Worm (Caenorhabditis elegans) whole organism, young adult: ENCODE data around the gene dao-6.

Experiments used
- Y95B8A.8 ChIP-seq: fragments of 200-800 bp; sonication (Bioruptor generic); IDR thresholded peaks from 2 replicates; pipeline ENCODE4 v1.3.6; 2022; ENCODE audit warnings: missing genetic modification reagents, missing genetic modification characterization, missing compliant biosample characterization
- ZK185.1 ChIP-seq: sonication (generic microtip); optimal IDR thresholded peaks from 2 replicates; lab custom pipeline; 2016; ENCODE audit warnings: mild to moderate bottlenecking, missing genetic modification characterization, missing compliant biosample characterization; ENCODE audit not compliant: poor library complexity, severe bottlenecking
- ama-1 ChIP-seq, 3 experiments: fragments of 150-350 bp in 1 of 3; sonication (generic microtip) in 2 of 3; optimal IDR thresholded peaks; 2 replicates each; lab custom pipeline; 2014 to 2018; ENCODE audit warnings: missing biosample characterization in 2 of 3, missing genetic modification characterization in 2 of 3, missing genetic modification reagents in 2 of 3
- atf-7 ChIP-seq: sonication (generic microtip); optimal IDR thresholded peaks from 2 replicates; lab custom pipeline; 2017; ENCODE audit warnings: mild to moderate bottlenecking, missing genetic modification characterization, missing compliant biosample characterization
- ekl-4 ChIP-seq: fragments of 200-800 bp; sonication (Bioruptor generic); IDR thresholded peaks from 2 replicates; pipeline ENCODE4 v1.3.6; 2022; ENCODE audit warnings: missing genetic modification reagents, missing genetic modification characterization, missing compliant biosample characterization
- him-1 ChIP-seq: sonication (generic microtip); optimal IDR thresholded peaks from 2 replicates; lab custom pipeline; 2016; ENCODE audit warnings: missing genotype, missing genetic modification reagents, missing genetic modification characterization, missing compliant biosample characterization
- mcd-1 ChIP-seq: fragments of 200-800 bp; sonication (Bioruptor generic); IDR thresholded peaks from 2 replicates; pipeline ENCODE4 v1.3.6; 2022; ENCODE audit warnings: missing genetic modification reagents, missing genetic modification characterization, missing compliant biosample characterization
- nhr-120 ChIP-seq: fragments of 200-800 bp; sonication (Bioruptor generic); IDR thresholded peaks from 2 replicates; pipeline ENCODE4 v1.3.6; 2022; ENCODE audit warnings: missing genetic modification characterization, missing compliant biosample characterization
- nhr-90 ChIP-seq: sonication (generic microtip); optimal IDR thresholded peaks from 2 replicates; lab custom pipeline; 2016; ENCODE audit warnings: missing genotype, mild to moderate bottlenecking, missing genetic modification characterization, missing compliant biosample characterization
- snpc-3.4 ChIP-seq: sonication (generic microtip); optimal IDR thresholded peaks from 2 replicates; lab custom pipeline; 2017; ENCODE audit warnings: missing genetic modification characterization, mild to moderate bottlenecking, missing compliant biosample characterization, antibody characterized with exemption, moderate library complexity, missing genotype, missing genetic modification reagents
- snpc-4 ChIP-seq, 5 experiments: fragments of 150-350 bp in 1 of 5; sonication (generic microtip) in 4 of 5; optimal IDR thresholded peaks; 2 replicates each; lab custom pipeline; 2014 to 2018; ENCODE audit warnings: missing genetic modification characterization in 5 of 5, missing biosample characterization in 3 of 5, antibody characterized with exemption in 2 of 5, mild to moderate bottlenecking in 2 of 5, missing compliant biosample characterization in 2 of 5, missing genotype in 2 of 5, moderate library complexity in 2 of 5, missing genetic modification reagents in 1 of 5
- tbx-9 ChIP-seq: sonication (generic microtip); optimal IDR thresholded peaks from 2 replicates; lab custom pipeline; 2016; ENCODE audit warnings: borderline replicate concordance, missing genetic modification characterization, inconsistent platforms, missing compliant biosample characterization
- ztf-6 ChIP-seq: fragments of 200-800 bp; sonication (Bioruptor generic); IDR thresholded peaks from 2 replicates; pipeline ENCODE4 v1.3.6; 2022; ENCODE audit warnings: missing genetic modification reagents, missing genetic modification characterization, missing compliant biosample characterization

- no peak for TF ChIP-seq atf-7 (tag; lab: Kevin White, UChicago)
- no peak for TF ChIP-seq nhr-120 (GFP tag; lab: Robert Waterston, UW)
- TF ChIP-seq ekl-4 (GFP tag; lab: Robert Waterston, UW), result no peak
- no peak for TF ChIP-seq snpc-4 (GFP tag; optimal IDR thresholded peaks at IDR 0.05; lab: Kevin White, UChicago)
- no peak for TF ChIP-seq snpc-4 (tag; optimal IDR thresholded peaks at IDR 0.05; lab: Kevin White, UChicago)
- TF ChIP-seq Y95B8A.8, result no peak
- no peak for TF ChIP-seq ama-1 (optimal IDR thresholded peaks at IDR 0.05; lab: Kevin White, UChicago)
- no peak for TF ChIP-seq ama-1 (GFP tag; optimal IDR thresholded peaks at IDR 0.05; lab: Kevin White, UChicago)
- TF ChIP-seq ztf-6 (GFP tag; lab: Robert Waterston, UW), result no peak
- no peak for TF ChIP-seq ZK185.1
- TF ChIP-seq tbx-9 (tag; lab: Kevin White, UChicago), result no peak
- no peak for TF ChIP-seq mcd-1 (GFP tag; lab: Robert Waterston, UW)
- no peak for TF ChIP-seq nhr-90 (tag; lab: Kevin White, UChicago)
- no peak for TF ChIP-seq him-1 (tag; lab: Kevin White, UChicago)
- TF ChIP-seq snpc-3.4 (tag; lab: Kevin White, UChicago), result no peak
These were observed 21.3 kb downstream of the dao-6 start for ce11 chrIII:9714731-9715130.
